Fruit fly (Drosophila melanogaster): ENCODE measurements around the gene CG42590.

CG42590 gene

DNA sequence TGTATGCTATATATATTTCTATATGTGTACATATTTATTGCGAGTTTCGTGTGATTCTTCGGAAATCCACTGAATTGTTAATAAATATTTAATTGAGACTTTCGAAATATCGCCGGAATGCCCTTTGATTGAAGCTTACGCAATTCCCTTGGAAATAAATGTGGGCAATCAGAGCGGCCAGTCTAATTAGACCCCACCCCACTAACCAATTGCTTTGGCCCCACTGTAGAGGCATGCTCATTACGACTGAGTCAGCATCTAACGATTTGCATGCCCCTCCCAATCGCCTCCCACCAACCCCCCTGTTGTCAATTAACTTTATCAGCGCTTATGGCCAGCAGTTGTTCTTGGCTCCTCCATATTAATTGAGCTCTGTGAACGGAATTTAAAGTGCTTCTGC is 47.7 kb upstream of the CG42590 start (continued):
- no peak for TF ChIP-seq hbn (GFP tag; IDR thresholded peaks at IDR 0.05; ENCODE audit: partially characterized antibody)
- no peak for TF ChIP-seq btn (GFP tag; optimal IDR thresholded peaks at IDR 0.05)
- TF ChIP-seq Ets65A (GFP tag) = peak; percentile 13
- TF ChIP-seq Doc2 (GFP tag; IDR thresholded peaks at IDR 0.05) = no peak
- peak; percentile 31 for TF ChIP-seq sug (tag; optimal IDR thresholded peaks at IDR 0.05)
- TF ChIP-seq CG4404 (GFP tag; IDR thresholded peaks at IDR 0.05) = no peak
- peak; percentile 48; the same call in 1 of the 2 replicates for TF ChIP-seq slbo (GFP tag; IDR thresholded peaks at IDR 0.05)
- no peak for TF ChIP-seq CG2889 (GFP tag; IDR thresholded peaks at IDR 0.05)
- peak; percentile 18 for TF ChIP-seq CG10543 (GFP tag; optimal IDR thresholded peaks at IDR 0.05)
- TF ChIP-seq salm (tag; optimal IDR thresholded peaks at IDR 0.05) = no peak
- TF ChIP-seq chm (GFP tag; IDR thresholded peaks at IDR 0.05) = no peak
- no peak for TF ChIP-seq CG4707 (GFP tag; optimal IDR thresholded peaks at IDR 0.05)
- TF ChIP-seq HLHmδ (GFP tag; optimal IDR thresholded peaks at IDR 0.05) = no peak
- peak; percentile 47 for TF ChIP-seq kay (GFP tag; optimal IDR thresholded peaks at IDR 0.05)
- peak; percentile 43 for TF ChIP-seq Bgb (GFP tag; IDR thresholded peaks at IDR 0.05; ENCODE audit: partially characterized antibody)
- 0 out of 3 replicates have a peak, but pooled peaks have one; percentile 12 for TF ChIP-seq CG34224 (GFP tag; IDR thresholded peaks at IDR 0.05; ENCODE audit: partially characterized antibody)
- TF ChIP-seq row (GFP tag; IDR thresholded peaks at IDR 0.05) = 0 out of 3 replicates have a peak, but pooled peaks have one; percentile 19
- TF ChIP-seq oc (tag; optimal IDR thresholded peaks at IDR 0.05) = no peak
- no peak for TF ChIP-seq Nf-YA (GFP tag; IDR thresholded peaks at IDR 0.05)
- no peak for TF ChIP-seq zfh1 (GFP tag; IDR thresholded peaks at IDR 0.05)
- TF ChIP-seq gcm (GFP tag; optimal IDR thresholded peaks at IDR 0.05) = no peak
- TF ChIP-seq ssp (GFP tag; IDR thresholded peaks at IDR 0.05) = no peak
- TF ChIP-seq caup (GFP tag; optimal IDR thresholded peaks at IDR 0.05; ENCODE audit: severe bottlenecking) = no peak
- no peak for TF ChIP-seq CG17912 (GFP tag; optimal IDR thresholded peaks at IDR 0.05)
- TF ChIP-seq CG2202 (tag; optimal IDR thresholded peaks at IDR 0.05) = no peak
- TF ChIP-seq CG12219 (GFP tag; optimal IDR thresholded peaks at IDR 0.05) = no peak
- TF ChIP-seq org-1 (GFP tag; optimal IDR thresholded peaks at IDR 0.05) = no peak
- peak; percentile 27 for TF ChIP-seq crol (GFP tag; IDR thresholded peaks at IDR 0.05)
- TF ChIP-seq Antp (GFP tag; optimal IDR thresholded peaks at IDR 0.05) = no peak
- 0 out of 4 replicates have a peak, but pooled peaks have one; percentile 15 for TF ChIP-seq Gug (GFP tag; IDR thresholded peaks at IDR 0.05)

- TF ChIP-seq Nf-YB (GFP tag; optimal IDR thresholded peaks at IDR 0.05) (peak; percentile 49), CG6689 (GFP tag; IDR thresholded peaks at IDR 0.05) (peak; percentile 56), CG10267 (tag; optimal IDR thresholded peaks at IDR 0.05) (peak; percentile 99), sima (GFP tag; optimal IDR thresholded peaks at IDR 0.05) (peak; percentile 41), NfI (GFP tag; optimal IDR thresholded peaks at IDR 0.05) (peak; percentile 77), CG7556 (GFP tag; optimal IDR thresholded peaks at IDR 0.05) (peak; percentile 55), CG6272 (GFP tag; IDR thresholded peaks at IDR 0.05) (0 out of 2 replicates have a peak, but pooled peaks have one; percentile 54), Ptx1 (GFP tag; IDR thresholded peaks at IDR 0.05) (peak; percentile 86), Aef1 (GFP tag; IDR thresholded peaks at IDR 0.05) (peak; percentile 80), ATbp (GFP tag; optimal IDR thresholded peaks at IDR 0.05) (no peak), B-H2 (GFP tag; optimal IDR thresholded peaks at IDR 0.05) (peak; percentile 91), knrl (GFP tag; IDR thresholded peaks at IDR 0.05; ENCODE audit: partially characterized antibody) (peak; percentile 62; the same call in 2 of the 3 replicates), CG7839 (tag; optimal IDR thresholded peaks at IDR 0.05) (peak; percentile 73), hkb (optimal IDR thresholded peaks at IDR 0.05) (peak; percentile 89), hkb (GFP tag; IDR thresholded peaks at IDR 0.05) (peak; percentile 60; the same call in 1 of the 2 replicates), cwo (GFP tag; optimal IDR thresholded peaks at IDR 0.05) (peak; percentile 61), CG4854 (GFP tag; optimal IDR thresholded peaks at IDR 0.05) (peak; percentile 75), gce (GFP tag; IDR thresholded peaks at IDR 0.05) (0 out of 3 replicates have a peak, but pooled peaks have one; percentile 17), amos (GFP tag; IDR thresholded peaks at IDR 0.05; ENCODE audit: partially characterized antibody) (0 out of 2 replicates have a peak, but pooled peaks have one; percentile 49), Nf-YC (tag; optimal IDR thresholded peaks at IDR 0.05) (peak; percentile 81), CG4730 (GFP tag; IDR thresholded peaks at IDR 0.05) (0 out of 2 replicates have a peak, but pooled peaks have one; percentile 37)
These were observed 46.9 kb upstream of the CG42590 start, which contains the start of the genes Arp3 and msk for dm6 chr3L:8115864-8116528. Arp3 (minus strand) TSS chr3L:8115902. msk (plus strand) TSS chr3L:8116179.

Data from whole organism, embryonic.